Fruit fly (Drosophila melanogaster): Measurements from ENCODE around the gene und.
A peak's percentile ranks its signal among the peaks of the same experiment; 100 is the strongest.

und gene

dm6 chr2L:9782176-9782581 is 19.0 kb downstream of the und start, which contains the start of gene IP3K1 (continued):
- TF ChIP-seq CG4318 (GFP tag; optimal IDR thresholded peaks at IDR 0.05) (no peak), Sox14 (GFP tag; optimal IDR thresholded peaks at IDR 0.05) (peak; percentile 60), cyc (GFP tag; optimal IDR thresholded peaks at IDR 0.05) (peak; percentile 22), CG10631 (GFP tag; optimal IDR thresholded peaks at IDR 0.05) (no peak), CG6854 (GFP tag; optimal IDR thresholded peaks at IDR 0.05) (peak; percentile 88), Hr4 (GFP tag; optimal IDR thresholded peaks at IDR 0.05) (no peak), dsx (GFP tag; optimal IDR thresholded peaks at IDR 0.05; ENCODE audit: poor library complexity, severe bottlenecking) (peak; percentile 53), Ets96B (tag; optimal IDR thresholded peaks at IDR 0.05) (peak; percentile 20), fkh (GFP tag; optimal IDR thresholded peaks at IDR 0.05) (peak; percentile 54), acj6 (GFP tag; optimal IDR thresholded peaks at IDR 0.05) (no peak), Smox (GFP tag; optimal IDR thresholded peaks at IDR 0.05) (no peak)

- peak; percentile 51 for TF ChIP-seq Eip78C (GFP tag)
- no peak for TF ChIP-seq CG6854 (GFP tag; optimal IDR thresholded peaks at IDR 0.05)
- peak; percentile 35 for TF ChIP-seq vri (GFP tag; optimal IDR thresholded peaks at IDR 0.05)
- TF ChIP-seq Eip93F (GFP tag; optimal IDR thresholded peaks at IDR 0.05), result no peak
- TF ChIP-seq Smox (GFP tag; optimal IDR thresholded peaks at IDR 0.05), result no peak
- TF ChIP-seq CG15336 (GFP tag; IDR thresholded peaks at IDR 0.05), result no peak
- no peak for TF ChIP-seq fd59A (GFP tag; optimal IDR thresholded peaks at IDR 0.05)
- no peak for TF ChIP-seq CG6808 (GFP tag; optimal IDR thresholded peaks at IDR 0.05)
- no peak for TF ChIP-seq CG9139 (GFP tag; optimal IDR thresholded peaks at IDR 0.05)
- TF ChIP-seq CG10669 (GFP tag; optimal IDR thresholded peaks at IDR 0.05), result no peak
- no peak for TF ChIP-seq CG8319 (GFP tag; optimal IDR thresholded peaks at IDR 0.05)
- no peak for TF ChIP-seq CG10631 (GFP tag; optimal IDR thresholded peaks at IDR 0.05)
- TF ChIP-seq Eip75B (GFP tag; optimal IDR thresholded peaks at IDR 0.05), result no peak
- no peak for TF ChIP-seq CG11294 (GFP tag; IDR thresholded peaks at IDR 0.05)
- no peak for TF ChIP-seq CG7368 (GFP tag; optimal IDR thresholded peaks at IDR 0.05)
- peak; percentile 28 for TF ChIP-seq fkh (GFP tag; optimal IDR thresholded peaks at IDR 0.05)
- TF ChIP-seq Blimp-1 (GFP tag; optimal IDR thresholded peaks at IDR 0.05), result peak; percentile 21
- no peak for TF ChIP-seq CG3032 (tag; optimal IDR thresholded peaks at IDR 0.05)
Measured at dm6 chr2L:9783130-9783529, 20.0 kb downstream of the und start.

- TF ChIP-seq Eip78C (GFP tag) (peak; percentile 52), CG8632 (GFP tag; optimal IDR thresholded peaks at IDR 0.05) (no peak), Hr4 (GFP tag; optimal IDR thresholded peaks at IDR 0.05) (no peak), CG3919 (GFP tag; optimal IDR thresholded peaks at IDR 0.05) (no peak), CG3032 (tag; optimal IDR thresholded peaks at IDR 0.05) (peak; percentile 3), ss (GFP tag; optimal IDR thresholded peaks at IDR 0.05) (peak; percentile 17 to 24), Sox15 (GFP tag; optimal IDR thresholded peaks at IDR 0.05) (no peak), esn (GFP tag; optimal IDR thresholded peaks at IDR 0.05) (no peak)
Measured at dm6 chr2L:9784468-9784867, 21.3 kb downstream of the und start.

dm6 chr2L:9785917-9786432 is 22.8 kb downstream of the und start:
- TF ChIP-seq CG31627 (GFP tag; optimal IDR thresholded peaks at IDR 0.05) (no peak), CG32006 (GFP tag; optimal IDR thresholded peaks at IDR 0.05) (no peak), salr (GFP tag; optimal IDR thresholded peaks at IDR 0.05) (no peak), Gug (GFP tag; IDR thresholded peaks at IDR 0.05) (no peak), Eip78C (GFP tag) (peak; percentile 65), CG34406 (GFP tag; optimal IDR thresholded peaks at IDR 0.05) (no peak), cyc (GFP tag; optimal IDR thresholded peaks at IDR 0.05) (no peak), CG6276 (GFP tag; optimal IDR thresholded peaks at IDR 0.05) (no peak), Ets21C (GFP tag; optimal IDR thresholded peaks at IDR 0.05) (no peak), CG4318 (GFP tag; optimal IDR thresholded peaks at IDR 0.05) (no peak), fd59A (GFP tag; optimal IDR thresholded peaks at IDR 0.05) (peak; percentile 15), CG8119 (GFP tag; IDR thresholded peaks at IDR 0.05) (no peak), CG9139 (GFP tag; optimal IDR thresholded peaks at IDR 0.05) (peak; percentile 25), Hr39 (GFP tag; optimal IDR thresholded peaks at IDR 0.05) (no peak), pdm3 (GFP tag; optimal IDR thresholded peaks at IDR 0.05) (no peak), CG6163 (GFP tag; IDR thresholded peaks at IDR 0.05) (peak; percentile 15; the same call in 1 of the 3 replicates), Met (GFP tag; optimal IDR thresholded peaks at IDR 0.05) (no peak), esn (GFP tag; optimal IDR thresholded peaks at IDR 0.05) (peak; percentile 14), Eip75B (GFP tag; optimal IDR thresholded peaks at IDR 0.05) (no peak), eg (GFP tag; IDR thresholded peaks at IDR 0.05) (0 out of 3 replicates have a peak, but pooled peaks have one; percentile 6), CG16779 (tag; optimal IDR thresholded peaks at IDR 0.05) (no peak), CG6808 (GFP tag; optimal IDR thresholded peaks at IDR 0.05) (peak; percentile 33), CG11762 (GFP tag; optimal IDR thresholded peaks at IDR 0.05; ENCODE audit: insufficient read depth) (no peak), CG3919 (GFP tag; optimal IDR thresholded peaks at IDR 0.05) (no peak), CG8632 (GFP tag; optimal IDR thresholded peaks at IDR 0.05) (peak; percentile 13)

Measured in whole organism, prepupa.